Fruit fly (Drosophila melanogaster) Kc167 (cell line): ENCODE data around the gene Mst84Dd.

Source experiments
- insv ChIP-seq: fragments of >200 bp; optimal IDR thresholded peaks from 3 replicates; lab custom pipeline; 2018; ENCODE audit warnings: missing external identifiers
- psq ChIP-seq: fragments of >200 bp; optimal IDR thresholded peaks from 2 replicates; lab custom pipeline; 2017; ENCODE audit warnings: missing external identifiers

- no peak for TF ChIP-seq insv
- TF ChIP-seq psq (lab: Kevin White, UChicago): no peak
Measured at dm6 chr3R:7394047-7394446, 30.5 kb upstream of the Mst84Dd start.
